Fruit fly (Drosophila melanogaster) whole organism, embryonic: ENCODE data around the gene CG32668.

Experiments
- Asciz ChIP-seq: fragments of 200-800 bp; sonication (Bioruptor generic); optimal IDR thresholded peaks from 2 replicates; lab custom pipeline; 2017; ENCODE audit warnings: missing biosample characterization, mild to moderate bottlenecking, missing genetic modification characterization, missing genetic modification reagents
- Atf6 ChIP-seq: fragments of 200-800 bp; sonication (Bioruptor generic); IDR thresholded peaks from 2 replicates; pipeline ENCODE4 v1.3.6; 2022; ENCODE audit warnings: missing biosample characterization, missing genetic modification characterization
- CG10979 ChIP-seq: fragments of 200-800 bp; sonication (Bioruptor generic); optimal IDR thresholded peaks from 2 replicates; lab custom pipeline; 2018; ENCODE audit warnings: missing biosample characterization, mild to moderate bottlenecking, missing genetic modification characterization, moderate library complexity
- CG11085 ChIP-seq: fragments of 200-800 bp; sonication (Bioruptor generic); IDR thresholded peaks from 2 replicates; pipeline ENCODE4 v1.3.6; 2022; ENCODE audit warnings: missing biosample characterization, missing genetic modification characterization
- CG12299 ChIP-seq: fragments of 200-800 bp; sonication (Bioruptor generic); optimal IDR thresholded peaks from 2 replicates; lab custom pipeline; 2018; ENCODE audit warnings: missing biosample characterization, mild to moderate bottlenecking, missing genetic modification characterization
- CG14710 ChIP-seq: fragments of 200-800 bp; sonication (Bioruptor generic); optimal IDR thresholded peaks from 3 replicates; lab custom pipeline; 2019; ENCODE audit warnings: missing biosample characterization, mild to moderate bottlenecking, missing genetic modification characterization, moderate library complexity
- CG15073 ChIP-seq: fragments of 200-800 bp; sonication (Bioruptor generic); optimal IDR thresholded peaks from 2 replicates; lab custom pipeline; 2016; ENCODE audit warnings: missing biosample characterization, missing genetic modification characterization
- CG1602 ChIP-seq: fragments of 200-800 bp; sonication (Bioruptor generic); optimal IDR thresholded peaks from 3 replicates; lab custom pipeline; 2016; ENCODE audit warnings: missing biosample characterization, missing genetic modification characterization
- CG17361 ChIP-seq: fragments of 200-800 bp; sonication (Bioruptor generic); IDR thresholded peaks from 3 replicates; pipeline ENCODE4 v1.3.6; 2022; ENCODE audit warnings: missing biosample characterization, missing genetic modification characterization
- CG17802 ChIP-seq: fragments of 200-800 bp; sonication (Bioruptor generic); optimal IDR thresholded peaks from 2 replicates; lab custom pipeline; 2018; ENCODE audit warnings: missing biosample characterization, mild to moderate bottlenecking, missing genetic modification characterization, moderate library complexity
- CG18262 ChIP-seq: fragments of 200-800 bp; optimal IDR thresholded peaks from 3 replicates; lab custom pipeline; 2019; ENCODE audit warnings: missing biosample characterization, mild to moderate bottlenecking, missing genetic modification characterization, moderate library complexity
- CG1832 ChIP-seq: fragments of 200-800 bp; sonication (Bioruptor generic); optimal IDR thresholded peaks from 2 replicates; lab custom pipeline; 2017; ENCODE audit warnings: missing biosample characterization, mild to moderate bottlenecking, missing genetic modification characterization, inconsistent platforms
- CG3065 ChIP-seq: fragments of 200-800 bp; sonication (Bioruptor generic); optimal IDR thresholded peaks from 2 replicates; lab custom pipeline; 2016; ENCODE audit warnings: missing biosample characterization, missing genetic modification characterization
- CG34224 ChIP-seq: fragments of 200-800 bp; sonication (Bioruptor generic); IDR thresholded peaks from 3 replicates; pipeline ENCODE4 v1.3.6; 2022; ENCODE audit warnings: missing biosample characterization, missing genetic modification characterization; ENCODE audit not compliant: partially characterized antibody
- CG6175 ChIP-seq: fragments of 200-800 bp; sonication (Bioruptor generic); IDR thresholded peaks from 3 replicates; pipeline ENCODE4 v1.3.6; 2022; ENCODE audit warnings: missing biosample characterization, missing genetic modification characterization
- CG6689 ChIP-seq: fragments of 200-800 bp; sonication (Bioruptor generic); IDR thresholded peaks from 2 replicates; pipeline ENCODE4 v1.3.6; 2022; ENCODE audit warnings: missing biosample characterization, missing genetic modification characterization
- CG8388 ChIP-seq: fragments of 200-800 bp; sonication (Bioruptor generic); optimal IDR thresholded peaks from 2 replicates; lab custom pipeline; 2019; ENCODE audit warnings: missing biosample characterization, mild to moderate bottlenecking, missing genetic modification characterization, moderate library complexity
- CG9437 ChIP-seq: fragments of 200-800 bp; sonication (Bioruptor generic); optimal IDR thresholded peaks from 2 replicates; lab custom pipeline; 2018; ENCODE audit warnings: missing biosample characterization, mild to moderate bottlenecking, missing genetic modification characterization
- Deaf1 ChIP-seq: fragments of 200-800 bp; optimal IDR thresholded peaks from 3 replicates; lab custom pipeline; 2019; ENCODE audit warnings: missing biosample characterization, mild to moderate bottlenecking, missing genetic modification characterization, moderate library complexity
- Dek ChIP-seq: fragments of 200-800 bp; sonication (Bioruptor generic); optimal IDR thresholded peaks from 3 replicates; lab custom pipeline; 2019; ENCODE audit warnings: missing biosample characterization, mild to moderate bottlenecking, missing genetic modification characterization, moderate library complexity
- Dp ChIP-seq: fragments of 200-800 bp; sonication (Bioruptor generic); optimal IDR thresholded peaks from 2 replicates; lab custom pipeline; 2018; ENCODE audit warnings: missing biosample characterization, mild to moderate bottlenecking, missing genetic modification characterization, moderate library complexity
- Drgx ChIP-seq: fragments of 200-800 bp; sonication (Bioruptor generic); IDR thresholded peaks from 2 replicates; pipeline ENCODE4 v1.3.6; 2022; ENCODE audit warnings: missing biosample characterization, missing genetic modification characterization
- ERR ChIP-seq: fragments of 200-800 bp; sonication (Bioruptor generic); optimal IDR thresholded peaks from 2 replicates; lab custom pipeline; 2016; ENCODE audit warnings: missing biosample characterization, missing genetic modification characterization
- Hand ChIP-seq: fragments of 200-800 bp; sonication (Bioruptor generic); optimal IDR thresholded peaks from 2 replicates; lab custom pipeline; 2017; ENCODE audit warnings: mild to moderate bottlenecking, missing biosample characterization, missing genetic modification reagents, missing genetic modification characterization
- Hr39 ChIP-seq: fragments of >200 bp; optimal IDR thresholded peaks from 2 replicates; lab custom pipeline; 2017
- Lhr ChIP-seq: fragments of 200-800 bp; sonication (Bioruptor generic); optimal IDR thresholded peaks from 3 replicates; lab custom pipeline; 2017; ENCODE audit warnings: mild to moderate bottlenecking, missing biosample characterization, missing genetic modification reagents, missing genetic modification characterization
- MESR4 ChIP-seq: fragments of 200-800 bp; sonication (Bioruptor generic); optimal IDR thresholded peaks from 2 replicates; lab custom pipeline; 2018; ENCODE audit warnings: missing biosample characterization, mild to moderate bottlenecking, missing genetic modification characterization, moderate library complexity
- MTF-1 ChIP-seq: fragments of 200-800 bp; sonication (Bioruptor generic); optimal IDR thresholded peaks from 2 replicates; lab custom pipeline; 2018; ENCODE audit warnings: missing biosample characterization, mild to moderate bottlenecking, missing genetic modification characterization, borderline replicate concordance
- Med ChIP-seq: fragments of 200-800 bp; sonication (Bioruptor generic); peaks from one replicate; lab custom pipeline; 2016; ENCODE audit warnings: missing biosample characterization, missing genetic modification characterization, mild to moderate bottlenecking, inconsistent platforms, moderate library complexity
- Six4 ChIP-seq: fragments of 200-800 bp; sonication (Bioruptor generic); optimal IDR thresholded peaks from 2 replicates; lab custom pipeline; 2016; ENCODE audit warnings: missing biosample characterization, missing genetic modification characterization
- Sox100B ChIP-seq: fragments of 200-800 bp; sonication (Bioruptor generic); optimal IDR thresholded peaks from 3 replicates; lab custom pipeline; 2018; ENCODE audit warnings: missing biosample characterization, mild to moderate bottlenecking, missing genetic modification characterization
- Ssrp ChIP-seq: fragments of 200-800 bp; sonication (Bioruptor generic); optimal IDR thresholded peaks from 2 replicates; lab custom pipeline; 2018; ENCODE audit warnings: missing biosample characterization, mild to moderate bottlenecking, missing genetic modification characterization, moderate library complexity
- ato ChIP-seq: fragments of 200-800 bp; sonication (Bioruptor generic); IDR thresholded peaks from 2 replicates; pipeline ENCODE4 v1.3.6; 2022; ENCODE audit warnings: missing biosample characterization, missing genetic modification characterization; ENCODE audit not compliant: partially characterized antibody
- corto ChIP-seq: fragments of 200-800 bp; sonication (Bioruptor generic); optimal IDR thresholded peaks from 2 replicates; lab custom pipeline; 2016; ENCODE audit warnings: missing biosample characterization, mild to moderate bottlenecking, missing genetic modification characterization, moderate library complexity
- crc ChIP-seq: fragments of 200-800 bp; sonication (Bioruptor generic); optimal IDR thresholded peaks from 2 replicates; lab custom pipeline; 2016; ENCODE audit warnings: missing biosample characterization, missing genetic modification characterization
- dan ChIP-seq: fragments of 200-800 bp; sonication (Bioruptor generic); IDR thresholded peaks from 2 replicates; pipeline ENCODE4 v1.3.6; 2022; ENCODE audit warnings: missing biosample characterization, missing genetic modification characterization
- fd64A ChIP-seq: fragments of 200-800 bp; sonication (Bioruptor generic); optimal IDR thresholded peaks from 3 replicates; lab custom pipeline; 2018; ENCODE audit warnings: missing biosample characterization, mild to moderate bottlenecking, missing genetic modification characterization
- gfzf ChIP-seq: fragments of 200-800 bp; sonication (Bioruptor generic); optimal IDR thresholded peaks from 2 replicates; lab custom pipeline; 2016; ENCODE audit warnings: missing biosample characterization, mild to moderate bottlenecking, missing genetic modification characterization, moderate library complexity
- her ChIP-seq: fragments of 200-800 bp; sonication (Bioruptor generic); optimal IDR thresholded peaks from 2 replicates; lab custom pipeline; 2016; ENCODE audit warnings: missing biosample characterization, missing genetic modification characterization
- jumu ChIP-seq: fragments of 200-800 bp; sonication (Bioruptor generic); optimal IDR thresholded peaks from 3 replicates; lab custom pipeline; 2016; ENCODE audit warnings: missing biosample characterization, missing genetic modification characterization
- kay ChIP-seq: fragments of 200-800 bp; sonication (Bioruptor generic); optimal IDR thresholded peaks from 2 replicates; lab custom pipeline; 2016; ENCODE audit warnings: missing biosample characterization, missing genetic modification characterization
- onecut ChIP-seq: fragments of 200-800 bp; sonication (Bioruptor generic); IDR thresholded peaks from 2 replicates; pipeline ENCODE4 v1.3.6; 2022; ENCODE audit warnings: missing biosample characterization, missing genetic modification characterization
- phol ChIP-seq: fragments of 200-800 bp; sonication (Bioruptor generic); optimal IDR thresholded peaks from 3 replicates; lab custom pipeline; 2018; ENCODE audit warnings: missing biosample characterization, mild to moderate bottlenecking, missing genetic modification characterization, moderate library complexity
- psq ChIP-seq: fragments of 200-800 bp; sonication (Bioruptor generic); optimal IDR thresholded peaks from 2 replicates; lab custom pipeline; 2017; ENCODE audit warnings: missing biosample characterization, missing genetic modification characterization
- row ChIP-seq: fragments of 200-800 bp; sonication (Bioruptor generic); IDR thresholded peaks from 3 replicates; pipeline ENCODE4 v1.3.6; 2022; ENCODE audit warnings: missing biosample characterization, missing genetic modification characterization
- sens ChIP-seq: fragments of 200-800 bp; sonication (Bioruptor generic); peaks from one replicate; lab custom pipeline; 2016; ENCODE audit warnings: missing biosample characterization, missing genetic modification characterization
- sens-2 ChIP-seq: fragments of 200-800 bp; sonication (Bioruptor generic); IDR thresholded peaks from 2 replicates; pipeline ENCODE4 v1.3.6; 2022; ENCODE audit warnings: missing biosample characterization, missing genetic modification characterization
- zfh2 ChIP-seq: fragments of 200-800 bp; sonication (Bioruptor generic); optimal IDR thresholded peaks from 2 replicates; lab custom pipeline; 2016; ENCODE audit warnings: missing biosample characterization, missing genetic modification characterization

The CG32668 gene

dm6 chrX:11159710-11160446, at the start of gene CG32668:
Gene CG32668 (minus strand): TSS chrX:11159760.
- TF ChIP-seq Hr39 (lab: Kevin White, UChicago) (no peak), CG1602 (GFP tag; lab: Kevin White, UChicago) (no peak), CG14710 (tag; lab: Kevin White, UChicago) (no peak), gfzf (GFP tag; lab: Kevin White, UChicago) (no peak), psq (GFP tag; lab: Kevin White, UChicago) (no peak), crc (no peak), Dp (GFP tag; lab: Kevin White, UChicago) (no peak), phol (tag; lab: Kevin White, UChicago) (no peak), Deaf1 (tag; lab: Kevin White, UChicago) (peak; percentile 9), dan (no peak), CG10979 (tag; lab: Kevin White, UChicago) (no peak), Med (peak; percentile 46), zfh2 (GFP tag; lab: Kevin White, UChicago) (no peak), CG6689 (GFP tag; lab: Robert Waterston, UW) (no peak), corto (GFP tag; lab: Kevin White, UChicago) (no peak), row (GFP tag; lab: Robert Waterston, UW) (0 out of 3 replicates have a peak, but pooled peaks have one; percentile 17), CG6175 (no peak), jumu (GFP tag; lab: Kevin White, UChicago) (no peak), MTF-1 (no peak), Asciz (GFP tag; lab: Kevin White, UChicago) (no peak), CG12299 (tag; lab: Kevin White, UChicago) (no peak), sens (GFP tag; lab: Kevin White, UChicago) (peak; percentile 63), CG17802 (tag; lab: Kevin White, UChicago) (no peak), sens-2 (GFP tag; lab: Robert Waterston, UW) (no peak), Six4 (GFP tag; lab: Kevin White, UChicago) (no peak), ato (GFP tag; lab: Robert Waterston, UW) (no peak), onecut (GFP tag; lab: Robert Waterston, UW) (peak; percentile 23; the same call in 1 of the 2 replicates), CG9437 (no peak), ERR (GFP tag; lab: Kevin White, UChicago) (no peak), Drgx (GFP tag; lab: Robert Waterston, UW) (no peak), kay (GFP tag; lab: Kevin White, UChicago) (no peak), Lhr (no peak)
- TF ChIP-seq, all 482 proteins: peak for 5

dm6 chrX:11203104-11203503, 43.5 kb upstream of the CG32668 start:
- TF ChIP-seq CG17361 (GFP tag; lab: Robert Waterston, UW), result no peak
- TF ChIP-seq Hr39 (lab: Kevin White, UChicago), result peak; percentile 64

dm6 chrX:11201948-11202347, 42.4 kb upstream of the CG32668 start, which contains the start of gene CG11106:
Gene CG11106 (plus strand): TSS chrX:11202248.
- no peak for TF ChIP-seq CG18262
- TF ChIP-seq Ssrp, result no peak
- TF ChIP-seq CG15073 (GFP tag; lab: Kevin White, UChicago), result no peak
- no peak for TF ChIP-seq CG3065
- TF ChIP-seq CG8388, result no peak
- TF ChIP-seq Dek, result no peak
- no peak for TF ChIP-seq fd64A (GFP tag; lab: Kevin White, UChicago)
- TF ChIP-seq her (GFP tag; lab: Kevin White, UChicago), result no peak
- no peak for TF ChIP-seq row (GFP tag; lab: Robert Waterston, UW)
- TF ChIP-seq MESR4 (GFP tag; lab: Kevin White, UChicago), result no peak
- TF ChIP-seq CG1832, result no peak
- no peak for TF ChIP-seq Sox100B (GFP tag; lab: Kevin White, UChicago)
- no peak for TF ChIP-seq CG34224
- no peak for TF ChIP-seq CG11085 (GFP tag; lab: Robert Waterston, UW)
- no peak for TF ChIP-seq Atf6
- TF ChIP-seq Hand, result no peak
